Worm (Caenorhabditis elegans) whole organism, mixed stage, embryonic: Measurements from ENCODE around the gene rpl-26.

Source experiments
- M03D4.4 ChIP-seq: sonication (generic microtip); optimal IDR thresholded peaks from 2 replicates; lab custom pipeline; 2017; ENCODE audit warnings: mild to moderate bottlenecking, missing genetic modification characterization, missing compliant biosample characterization
- bed-3 ChIP-seq: fragments of 200-800 bp; sonication (Bioruptor generic); optimal IDR thresholded peaks from 3 replicates; lab custom pipeline; 2018; ENCODE audit warnings: mild to moderate bottlenecking, missing genetic modification characterization, moderate library complexity, missing compliant biosample characterization
- blmp-1 ChIP-seq: fragments of 150-350 bp; optimal IDR thresholded peaks from 2 replicates; lab custom pipeline; 2014; ENCODE audit warnings: missing biosample characterization, missing genetic modification characterization
- ceh-39 ChIP-seq: fragments of 150-350 bp; optimal IDR thresholded peaks from 2 replicates; lab custom pipeline; 2014; ENCODE audit warnings: missing biosample characterization, missing genetic modification characterization
- ceh-43 ChIP-seq: fragments of 200-800 bp; sonication (Bioruptor generic); optimal IDR thresholded peaks from 2 replicates; lab custom pipeline; 2018; ENCODE audit warnings: mild to moderate bottlenecking, missing genetic modification characterization, moderate library complexity, missing compliant biosample characterization
- ceh-83 ChIP-seq: fragments of 200-800 bp; sonication (Bioruptor generic); optimal IDR thresholded peaks from 2 replicates; lab custom pipeline; 2018; ENCODE audit warnings: mild to moderate bottlenecking, missing genetic modification characterization, missing compliant biosample characterization
- ces-1 ChIP-seq: fragments of 150-350 bp; optimal IDR thresholded peaks from 2 replicates; lab custom pipeline; 2014; ENCODE audit warnings: missing biosample characterization, missing genetic modification reagents, missing genetic modification characterization
- cnd-1 ChIP-seq: fragments of 200-800 bp; sonication (Bioruptor generic); optimal IDR thresholded peaks from 2 replicates; lab custom pipeline; 2018; ENCODE audit warnings: mild to moderate bottlenecking, missing genetic modification characterization, missing compliant biosample characterization
- elt-1 ChIP-seq: sonication (generic microtip); optimal IDR thresholded peaks from 2 replicates; lab custom pipeline; 2017; ENCODE audit warnings: missing genetic modification characterization, mild to moderate bottlenecking, missing compliant biosample characterization, antibody characterized with exemption, moderate library complexity, borderline replicate concordance; ENCODE audit not compliant: insufficient read depth
- elt-3 ChIP-seq: fragments of 150-350 bp; optimal IDR thresholded peaks from 2 replicates; lab custom pipeline; 2014; ENCODE audit warnings: missing biosample characterization, missing genetic modification characterization
- flh-1 ChIP-seq: fragments of 200-800 bp; sonication (Bioruptor generic); optimal IDR thresholded peaks from 2 replicates; lab custom pipeline; 2018; ENCODE audit warnings: mild to moderate bottlenecking, missing genetic modification characterization, moderate library complexity, missing compliant biosample characterization
- hlh-1 ChIP-seq: fragments of 150-350 bp; optimal IDR thresholded peaks from 2 replicates; lab custom pipeline; 2014; ENCODE audit warnings: missing biosample characterization, missing genetic modification reagents, missing genetic modification characterization
- lin-13 ChIP-seq: fragments of 150-350 bp; optimal IDR thresholded peaks from 2 replicates; lab custom pipeline; 2014; ENCODE audit warnings: missing biosample characterization, missing genetic modification characterization
- lsy-2 ChIP-seq: fragments of 150-350 bp; optimal IDR thresholded peaks from 2 replicates; lab custom pipeline; 2014; ENCODE audit warnings: missing biosample characterization, missing genetic modification characterization
- mab-5 ChIP-seq: fragments of 150-350 bp; optimal IDR thresholded peaks from 2 replicates; lab custom pipeline; 2014; ENCODE audit warnings: missing biosample characterization, missing genetic modification characterization
- mep-1 ChIP-seq: fragments of 150-350 bp; optimal IDR thresholded peaks from 2 replicates; lab custom pipeline; 2017; ENCODE audit warnings: missing biosample characterization, missing genetic modification reagents, missing genetic modification characterization, inconsistent platforms
- nhr-12 ChIP-seq: fragments of 150-350 bp; optimal IDR thresholded peaks from 2 replicates; lab custom pipeline; 2014; ENCODE audit warnings: missing biosample characterization, missing genetic modification characterization
- nhr-2 ChIP-seq: fragments of 150-350 bp; optimal IDR thresholded peaks from 2 replicates; lab custom pipeline; 2014; ENCODE audit warnings: missing biosample characterization, missing genetic modification characterization
- nhr-28 ChIP-seq: fragments of 150-350 bp; optimal IDR thresholded peaks from 2 replicates; lab custom pipeline; 2014; ENCODE audit warnings: missing biosample characterization, missing genetic modification characterization
- nhr-76 ChIP-seq: sonication (generic microtip); optimal IDR thresholded peaks from 2 replicates; lab custom pipeline; 2017; ENCODE audit warnings: missing biosample characterization, missing genetic modification characterization
- sem-2 ChIP-seq: fragments of 200-800 bp; sonication (Bioruptor generic); optimal IDR thresholded peaks from 2 replicates; lab custom pipeline; 2018; ENCODE audit warnings: mild to moderate bottlenecking, missing genetic modification characterization, missing compliant biosample characterization
- snpc-4 ChIP-seq: fragments of 150-350 bp; optimal IDR thresholded peaks from 2 replicates; lab custom pipeline; 2014; ENCODE audit warnings: missing biosample characterization, missing genetic modification characterization
- sptf-1 ChIP-seq: sonication (generic microtip); optimal IDR thresholded peaks from 2 replicates; lab custom pipeline; 2017; ENCODE audit warnings: mild to moderate bottlenecking, missing genetic modification characterization, moderate library complexity, missing compliant biosample characterization
- tbx-8 ChIP-seq: fragments of 200-800 bp; sonication (Bioruptor generic); optimal IDR thresholded peaks from 2 replicates; lab custom pipeline; 2018; ENCODE audit warnings: mild to moderate bottlenecking, missing genetic modification characterization, moderate library complexity, missing compliant biosample characterization
- unc-120 ChIP-seq: sonication (generic microtip); optimal IDR thresholded peaks from 2 replicates; lab custom pipeline; 2017; ENCODE audit warnings: missing genetic modification characterization, missing compliant biosample characterization; ENCODE audit not compliant: poor library complexity, severe bottlenecking
- unc-39 ChIP-seq: fragments of 150-350 bp; optimal IDR thresholded peaks from 2 replicates; lab custom pipeline; 2014; ENCODE audit warnings: missing biosample characterization, missing genetic modification characterization
- unc-62 ChIP-seq: fragments of 150-350 bp; optimal IDR thresholded peaks from 2 replicates; lab custom pipeline; 2014; ENCODE audit warnings: missing biosample characterization, missing genetic modification reagents, missing genetic modification characterization
- ztf-11 ChIP-seq: fragments of 150-350 bp; optimal IDR thresholded peaks from 2 replicates; lab custom pipeline; 2014; ENCODE audit warnings: missing biosample characterization, missing genetic modification characterization

rpl-26 gene

ce11 chrII:8561227-8561626 lies 41.4 kb upstream of the rpl-26 start, which contains the start of gene iff-2 (continued):
- TF ChIP-seq lin-13 (tag; lab: Kevin White, UChicago) (peak; percentile 99), bed-3 (GFP tag; lab: Kevin White, UChicago) (peak; percentile 46)

DNA sequence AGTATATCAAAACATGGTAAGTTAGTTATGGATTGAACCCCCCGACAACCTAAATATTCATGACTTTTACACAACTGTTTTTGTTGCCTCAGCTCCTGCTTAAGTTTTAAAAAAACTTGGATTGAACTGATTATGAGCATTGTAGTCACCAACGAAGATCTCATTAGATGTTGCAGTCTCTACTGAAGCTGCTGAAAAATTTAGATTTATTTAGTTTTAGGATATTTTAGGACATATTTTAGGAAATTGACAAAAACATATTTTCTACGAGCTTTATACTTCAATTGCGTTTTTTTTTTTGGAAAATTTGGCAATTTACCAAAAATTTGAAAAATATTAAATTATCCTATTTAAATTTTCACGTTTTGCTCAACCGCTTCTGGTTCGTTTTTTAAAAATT lies 40.6 kb upstream of the rpl-26 start, which contains the start of gene F54C9.14:
TSS of gene F54C9.14 (plus strand) at position 301 of the 400 bp plus-strand sequence.
- no peak for TF ChIP-seq unc-62 (GFP tag; lab: Kevin White, UChicago)
- TF ChIP-seq elt-1 (tag; lab: Kevin White, UChicago) = no peak
- no peak for TF ChIP-seq cnd-1
- TF ChIP-seq hlh-1 (tag; lab: Kevin White, UChicago) = no peak
- TF ChIP-seq unc-39 (tag; lab: Kevin White, UChicago) = no peak
- no peak for TF ChIP-seq snpc-4 (tag; lab: Kevin White, UChicago)
- TF ChIP-seq ceh-39 (tag; lab: Kevin White, UChicago) = no peak
- no peak for TF ChIP-seq elt-3 (tag; lab: Kevin White, UChicago)
- no peak for TF ChIP-seq tbx-8 (GFP tag; lab: Kevin White, UChicago)
- TF ChIP-seq unc-120 = no peak
- TF ChIP-seq bed-3 (GFP tag; lab: Kevin White, UChicago) = no peak
- no peak for TF ChIP-seq nhr-2 (tag; lab: Kevin White, UChicago)
- no peak for TF ChIP-seq ceh-43 (GFP tag; lab: Kevin White, UChicago)
- no peak for TF ChIP-seq blmp-1 (tag; lab: Kevin White, UChicago)

DNA sequence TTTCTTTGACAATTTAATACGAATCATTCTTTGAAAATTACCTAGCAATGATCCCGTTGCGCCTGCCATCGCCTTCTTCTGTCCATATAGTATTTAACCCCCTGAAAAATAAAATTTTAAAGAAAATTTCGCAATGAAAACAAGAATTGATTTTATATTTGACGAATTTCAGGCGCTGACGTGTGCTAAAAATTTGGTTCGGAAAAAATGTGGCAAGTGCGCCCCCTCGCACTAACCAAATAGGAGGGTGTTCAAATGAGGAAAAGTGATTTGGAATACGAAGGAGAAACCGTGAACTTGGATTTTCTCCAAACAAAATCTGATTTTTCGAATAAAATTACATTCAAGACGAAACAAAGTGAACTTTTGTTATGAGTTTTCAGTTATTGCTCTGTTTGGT lies 36.5 kb upstream of the rpl-26 start, which contains the start of gene stc-1:
TSS of gene stc-1 (minus strand) at position 101 of the 400 bp plus-strand sequence.
- no peak for TF ChIP-seq hlh-1 (tag; lab: Kevin White, UChicago)
- TF ChIP-seq M03D4.4 (tag; lab: Kevin White, UChicago) = no peak
- TF ChIP-seq ces-1 (GFP tag; lab: Kevin White, UChicago) = peak; percentile 10
- no peak for TF ChIP-seq unc-39 (tag; lab: Kevin White, UChicago)
- no peak for TF ChIP-seq lin-13 (tag; lab: Kevin White, UChicago)
- peak; percentile 65 for TF ChIP-seq lsy-2 (tag; lab: Kevin White, UChicago)
- TF ChIP-seq ceh-39 (tag; lab: Kevin White, UChicago) = no peak
- no peak for TF ChIP-seq elt-1 (tag; lab: Kevin White, UChicago)
- TF ChIP-seq unc-120 = peak; percentile 28
- no peak for TF ChIP-seq ztf-11 (tag; lab: Kevin White, UChicago)
- no peak for TF ChIP-seq blmp-1 (tag; lab: Kevin White, UChicago)
- peak; percentile 10 for TF ChIP-seq mep-1 (tag; lab: Kevin White, UChicago)
- no peak for TF ChIP-seq sptf-1 (tag; lab: Kevin White, UChicago)

DNA sequence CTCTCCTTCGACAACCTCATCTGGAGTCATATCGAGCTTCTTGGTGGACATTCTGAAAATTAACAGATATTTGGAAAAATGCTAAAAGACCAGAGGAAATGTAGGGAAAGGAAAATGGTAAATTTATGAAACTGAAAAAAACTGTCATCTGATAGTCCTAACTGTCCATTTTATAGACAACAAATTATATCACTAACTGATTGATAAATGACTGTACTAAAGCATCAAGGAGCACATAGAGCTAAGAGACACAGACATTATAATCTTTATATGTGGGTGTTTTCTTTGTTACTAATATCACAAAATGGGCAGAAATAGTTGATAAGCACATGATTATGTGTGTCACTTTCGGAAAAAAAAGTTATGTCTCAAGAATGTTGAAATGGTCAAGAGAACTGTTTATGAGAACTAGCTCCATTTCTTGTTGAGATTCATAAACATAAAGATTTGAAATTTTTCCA lies 35.7 kb upstream of the rpl-26 start, which contains the start of gene F54C9.3:
TSS of gene F54C9.3 (minus strand) at position 51 of the 461 bp plus-strand sequence.
- TF ChIP-seq bed-3 (GFP tag; lab: Kevin White, UChicago) (no peak), elt-1 (tag; lab: Kevin White, UChicago) (no peak), unc-120 (no peak), ceh-83 (GFP tag; lab: Kevin White, UChicago) (no peak), nhr-28 (tag; lab: Kevin White, UChicago) (no peak), mab-5 (tag; lab: Kevin White, UChicago) (no peak), ceh-43 (GFP tag; lab: Kevin White, UChicago) (no peak), nhr-12 (tag; lab: Kevin White, UChicago) (no peak), ces-1 (GFP tag; lab: Kevin White, UChicago) (no peak), elt-3 (tag; lab: Kevin White, UChicago) (no peak), blmp-1 (tag; lab: Kevin White, UChicago) (no peak), hlh-1 (tag; lab: Kevin White, UChicago) (no peak), mep-1 (tag; lab: Kevin White, UChicago) (no peak), sem-2 (GFP tag; lab: Kevin White, UChicago) (no peak), lin-13 (tag; lab: Kevin White, UChicago) (no peak), unc-62 (GFP tag; lab: Kevin White, UChicago) (no peak), flh-1 (GFP tag; lab: Kevin White, UChicago) (no peak), M03D4.4 (tag; lab: Kevin White, UChicago) (no peak), nhr-76 (tag; lab: Kevin White, UChicago) (no peak)
